Worm (Caenorhabditis elegans) whole organism, late embryonic: ENCODE data around the gene sago-1.

ENCODE experiments used
- C08G9.2 ChIP-seq: sonication (generic microtip); optimal IDR thresholded peaks from 2 replicates; lab custom pipeline; 2016; ENCODE audit warnings: mild to moderate bottlenecking, missing genetic modification characterization, moderate library complexity, missing compliant biosample characterization
- C38D4.7 ChIP-seq: fragments of 200-800 bp; sonication (Bioruptor generic); optimal IDR thresholded peaks from 2 replicates; lab custom pipeline; 2018; ENCODE audit warnings: mild to moderate bottlenecking, missing genetic modification characterization, moderate library complexity, missing compliant biosample characterization
- K02D7.2 ChIP-seq: sonication (generic microtip); optimal IDR thresholded peaks from 2 replicates; lab custom pipeline; 2017; ENCODE audit warnings: mild to moderate bottlenecking, missing genetic modification characterization, missing compliant biosample characterization
- K09A11.1 ChIP-seq: sonication (generic microtip); optimal IDR thresholded peaks from 2 replicates; lab custom pipeline; 2017; ENCODE audit warnings: antibody characterized with exemption, mild to moderate bottlenecking, missing genetic modification characterization, missing compliant biosample characterization; ENCODE audit not compliant: insufficient read depth
- Y22D7AL.16 ChIP-seq: sonication (generic microtip); optimal IDR thresholded peaks from 2 replicates; lab custom pipeline; 2016; ENCODE audit warnings: missing genetic modification characterization, missing compliant biosample characterization
- ahr-1 ChIP-seq: sonication (generic microtip); optimal IDR thresholded peaks from 2 replicates; lab custom pipeline; 2016; ENCODE audit warnings: missing genetic modification characterization, missing compliant biosample characterization
- ama-1 ChIP-seq: fragments of 150-350 bp; optimal IDR thresholded peaks from 2 replicates; lab custom pipeline; 2014
- ceh-22 ChIP-seq: sonication (generic microtip); optimal IDR thresholded peaks from 2 replicates; lab custom pipeline; 2017; ENCODE audit warnings: missing biosample characterization, missing genetic modification characterization
- ceh-30 ChIP-seq: fragments of 150-350 bp; optimal IDR thresholded peaks from 2 replicates; lab custom pipeline; 2014; ENCODE audit warnings: missing biosample characterization, missing genetic modification characterization
- ceh-45 ChIP-seq: fragments of 200-800 bp; sonication (Bioruptor generic); IDR thresholded peaks from 2 replicates; pipeline ENCODE4 v1.3.6; 2022; ENCODE audit warnings: missing genetic modification reagents, missing genetic modification characterization, missing compliant biosample characterization
- ceh-9 ChIP-seq: sonication (generic microtip); optimal IDR thresholded peaks from 2 replicates; lab custom pipeline; 2016; ENCODE audit warnings: mild to moderate bottlenecking, missing genetic modification characterization, inconsistent platforms, missing compliant biosample characterization
- che-1 ChIP-seq: sonication (generic microtip); optimal IDR thresholded peaks from 2 replicates; lab custom pipeline; 2016; ENCODE audit warnings: mild to moderate bottlenecking, missing genetic modification characterization, missing compliant biosample characterization
- dmd-4 ChIP-seq: sonication (generic microtip); optimal IDR thresholded peaks from 2 replicates; lab custom pipeline; 2016; ENCODE audit warnings: borderline replicate concordance, missing genetic modification characterization, missing compliant biosample characterization
- dve-1 ChIP-seq: sonication (generic microtip); optimal IDR thresholded peaks from 2 replicates; lab custom pipeline; 2017; ENCODE audit warnings: antibody characterized with exemption, mild to moderate bottlenecking, missing genetic modification characterization, missing compliant biosample characterization
- eyg-1 ChIP-seq: sonication (generic microtip); optimal IDR thresholded peaks from 2 replicates; lab custom pipeline; 2016; ENCODE audit warnings: missing genotype, missing genetic modification characterization, missing compliant biosample characterization
- fax-1 ChIP-seq: sonication (generic microtip); optimal IDR thresholded peaks from 2 replicates; lab custom pipeline; 2016; ENCODE audit warnings: missing genotype, missing genetic modification characterization, missing compliant biosample characterization
- fkh-10 ChIP-seq: fragments of 150-350 bp; optimal IDR thresholded peaks from 2 replicates; lab custom pipeline; 2014; ENCODE audit warnings: missing biosample characterization, missing genetic modification reagents, missing genetic modification characterization
- fkh-6 ChIP-seq: sonication (generic microtip); optimal IDR thresholded peaks from 2 replicates; lab custom pipeline; 2016; ENCODE audit warnings: missing genetic modification characterization, missing compliant biosample characterization
- hlh-15 ChIP-seq: sonication (generic microtip); optimal IDR thresholded peaks from 2 replicates; lab custom pipeline; 2016; ENCODE audit warnings: missing genetic modification characterization, missing compliant biosample characterization
- hlh-30 ChIP-seq: sonication (generic microtip); optimal IDR thresholded peaks from 2 replicates; lab custom pipeline; 2017; ENCODE audit warnings: antibody characterized with exemption, missing genetic modification characterization, missing compliant biosample characterization; ENCODE audit not compliant: insufficient read depth
- hlh-6 ChIP-seq: sonication (generic microtip); optimal IDR thresholded peaks from 2 replicates; lab custom pipeline; 2016; ENCODE audit warnings: missing genotype, missing genetic modification characterization, missing compliant biosample characterization
- lim-6 ChIP-seq: sonication (generic microtip); optimal IDR thresholded peaks from 2 replicates; lab custom pipeline; 2016; ENCODE audit warnings: missing genetic modification characterization, missing compliant biosample characterization
- mec-3 ChIP-seq: sonication (generic microtip); optimal IDR thresholded peaks from 2 replicates; lab custom pipeline; 2016; ENCODE audit warnings: borderline replicate concordance, missing genetic modification characterization, missing compliant biosample characterization
- nfya-1 ChIP-seq: sonication (generic microtip); optimal IDR thresholded peaks from 2 replicates; lab custom pipeline; 2017; ENCODE audit warnings: missing genetic modification characterization, mild to moderate bottlenecking, missing compliant biosample characterization, antibody characterized with exemption, moderate library complexity
- nhr-232 ChIP-seq: sonication (generic microtip); optimal IDR thresholded peaks from 2 replicates; lab custom pipeline; 2016; ENCODE audit warnings: missing genetic modification characterization, missing compliant biosample characterization
- odd-2 ChIP-seq: sonication (generic microtip); optimal IDR thresholded peaks from 2 replicates; lab custom pipeline; 2017; ENCODE audit warnings: antibody characterized with exemption, mild to moderate bottlenecking, missing genetic modification characterization, missing compliant biosample characterization
- pag-3 ChIP-seq: sonication (generic microtip); optimal IDR thresholded peaks from 2 replicates; lab custom pipeline; 2016; ENCODE audit warnings: missing compliant biosample characterization, missing genetic modification characterization, borderline replicate concordance
- pat-9 ChIP-seq: fragments of 200-800 bp; sonication (Bioruptor generic); optimal IDR thresholded peaks from 2 replicates; lab custom pipeline; 2018; ENCODE audit warnings: mild to moderate bottlenecking, missing genetic modification characterization, moderate library complexity, missing compliant biosample characterization
- pha-2 ChIP-seq: sonication (generic microtip); optimal IDR thresholded peaks from 2 replicates; lab custom pipeline; 2017; ENCODE audit warnings: mild to moderate bottlenecking, missing genetic modification characterization, missing compliant biosample characterization
- ref-2 ChIP-seq: sonication (generic microtip); optimal IDR thresholded peaks from 2 replicates; lab custom pipeline; 2016; ENCODE audit warnings: missing genetic modification characterization, missing compliant biosample characterization
- sdc-2 ChIP-seq: sonication (generic microtip); optimal IDR thresholded peaks from 2 replicates; lab custom pipeline; 2016; ENCODE audit warnings: missing genotype, missing genetic modification characterization, missing compliant biosample characterization
- sox-4 ChIP-seq: sonication (generic microtip); optimal IDR thresholded peaks from 2 replicates; lab custom pipeline; 2017; ENCODE audit warnings: mild to moderate bottlenecking, missing genetic modification characterization, inconsistent platforms, missing compliant biosample characterization
- syd-9 ChIP-seq: sonication (generic microtip); optimal IDR thresholded peaks from 2 replicates; lab custom pipeline; 2016; ENCODE audit warnings: mild to moderate bottlenecking, missing genetic modification characterization, moderate library complexity, missing compliant biosample characterization
- tbx-7 ChIP-seq: sonication (generic microtip); optimal IDR thresholded peaks from 2 replicates; lab custom pipeline; 2016; ENCODE audit warnings: missing genotype, missing genetic modification characterization, missing compliant biosample characterization
- ttx-3 ChIP-seq: sonication (generic microtip); optimal IDR thresholded peaks from 2 replicates; lab custom pipeline; 2016; ENCODE audit warnings: missing genetic modification reagents, missing genetic modification characterization, missing compliant biosample characterization
- unc-86 ChIP-seq: sonication (generic microtip); optimal IDR thresholded peaks from 2 replicates; lab custom pipeline; 2016; ENCODE audit warnings: missing genetic modification characterization, missing compliant biosample characterization
- ztf-16 ChIP-seq: sonication (generic microtip); optimal IDR thresholded peaks from 2 replicates; lab custom pipeline; 2017; ENCODE audit warnings: missing genetic modification characterization, missing compliant biosample characterization

sago-1 gene

ce11 chrV:6316632-6317031, 13.1 kb downstream of the sago-1 start, which contains the start of gene cest-24:
cest-24 (plus strand) TSS chrV:6316932.
- TF ChIP-seq ztf-16 (tag; lab: Kevin White, UChicago): no peak

ce11 chrV:6317928-6318327, 14.4 kb downstream of the sago-1 start:
- TF ChIP-seq fkh-10: no peak
- no peak for TF ChIP-seq fkh-6 (tag; lab: Kevin White, UChicago)
- no peak for TF ChIP-seq ttx-3 (tag; lab: Kevin White, UChicago)
- TF ChIP-seq K02D7.2 (tag; lab: Kevin White, UChicago): no peak
- no peak for TF ChIP-seq nhr-232
- no peak for TF ChIP-seq tbx-7
- TF ChIP-seq dve-1: no peak
- TF ChIP-seq mec-3 (tag; lab: Kevin White, UChicago): no peak
- TF ChIP-seq C08G9.2 (tag; lab: Kevin White, UChicago): no peak
- no peak for TF ChIP-seq ama-1 (lab: Kevin White, UChicago)
- TF ChIP-seq che-1 (tag; lab: Kevin White, UChicago): no peak
- no peak for TF ChIP-seq fax-1 (tag; lab: Kevin White, UChicago)
- TF ChIP-seq Y22D7AL.16: no peak
- TF ChIP-seq hlh-6 (tag; lab: Kevin White, UChicago): no peak
- TF ChIP-seq, all 69 proteins: peak for 0

DNA sequence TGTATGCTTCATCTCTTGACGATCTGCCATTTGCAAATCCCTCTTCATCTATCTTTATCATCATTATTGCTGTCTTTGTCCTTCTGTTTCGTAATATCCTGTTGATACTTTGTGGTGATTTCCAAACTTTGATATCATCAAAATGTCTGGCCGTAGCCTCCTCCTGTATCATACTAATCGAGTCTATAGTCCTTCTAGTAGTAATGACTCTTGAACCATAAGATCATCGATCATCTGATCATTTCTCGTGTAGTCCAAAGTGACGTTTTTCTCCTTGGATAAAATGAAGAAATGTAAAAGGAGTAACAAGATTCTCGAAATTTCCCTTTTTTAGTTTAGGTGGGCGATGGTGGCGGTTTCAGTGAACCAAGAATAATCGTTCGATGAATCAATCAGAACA, 15.8 kb downstream of the sago-1 start:
- TF ChIP-seq hlh-30 (tag; lab: Kevin White, UChicago) (no peak), pha-2 (no peak), ceh-45 (GFP tag; lab: Robert Waterston, UW) (no peak), ceh-22 (tag; lab: Kevin White, UChicago) (no peak), dmd-4 (no peak), sdc-2 (no peak), hlh-15 (no peak), sox-4 (tag; lab: Kevin White, UChicago) (no peak), nfya-1 (tag; lab: Kevin White, UChicago) (no peak)

- TF ChIP-seq fkh-10: no peak
- no peak for TF ChIP-seq ceh-30 (tag; lab: Kevin White, UChicago)
- no peak for TF ChIP-seq sdc-2
- TF ChIP-seq pha-2: no peak
- no peak for TF ChIP-seq ahr-1
- no peak for TF ChIP-seq pag-3 (tag; lab: Kevin White, UChicago)
- no peak for TF ChIP-seq odd-2 (tag; lab: Kevin White, UChicago)
- no peak for TF ChIP-seq pat-9 (tag; lab: Kevin White, UChicago)
- no peak for TF ChIP-seq hlh-6 (tag; lab: Kevin White, UChicago)
- no peak for TF ChIP-seq ceh-9
- TF ChIP-seq ref-2 (tag; lab: Kevin White, UChicago): no peak
- no peak for TF ChIP-seq lim-6
- TF ChIP-seq syd-9 (tag; lab: Kevin White, UChicago): no peak
- no peak for TF ChIP-seq unc-86 (tag; lab: Kevin White, UChicago)
- TF ChIP-seq ttx-3 (tag; lab: Kevin White, UChicago): no peak
- no peak for TF ChIP-seq eyg-1 (tag; lab: Kevin White, UChicago)
- TF ChIP-seq nfya-1 (tag; lab: Kevin White, UChicago): no peak
- no peak for TF ChIP-seq ama-1 (lab: Kevin White, UChicago)
- no peak for TF ChIP-seq C38D4.7 (GFP tag; lab: Kevin White, UChicago)
- no peak for TF ChIP-seq K09A11.1 (tag; lab: Kevin White, UChicago)
Measured at ce11 chrV:6321280-6321679, 17.7 kb downstream of the sago-1 start.
